Worm (Caenorhabditis elegans): ENCODE results near the gene memb-1.

ce11 chrX:9446177-9446694 lies 4.9 kb upstream of the memb-1 start, which contains the start of gene ZK899.1:
- no peak for TF ChIP-seq lin-15B (tag; optimal IDR thresholded peaks at IDR 0.05)
- TF ChIP-seq mep-1 (tag; optimal IDR thresholded peaks at IDR 0.05), result no peak
- no peak for TF ChIP-seq zag-1 (tag; optimal IDR thresholded peaks at IDR 0.05)

Measured in whole organism, L1 larva.